Fruit fly (Drosophila melanogaster): ENCODE results near the gene CG14218.

CG14218 gene

DNA sequence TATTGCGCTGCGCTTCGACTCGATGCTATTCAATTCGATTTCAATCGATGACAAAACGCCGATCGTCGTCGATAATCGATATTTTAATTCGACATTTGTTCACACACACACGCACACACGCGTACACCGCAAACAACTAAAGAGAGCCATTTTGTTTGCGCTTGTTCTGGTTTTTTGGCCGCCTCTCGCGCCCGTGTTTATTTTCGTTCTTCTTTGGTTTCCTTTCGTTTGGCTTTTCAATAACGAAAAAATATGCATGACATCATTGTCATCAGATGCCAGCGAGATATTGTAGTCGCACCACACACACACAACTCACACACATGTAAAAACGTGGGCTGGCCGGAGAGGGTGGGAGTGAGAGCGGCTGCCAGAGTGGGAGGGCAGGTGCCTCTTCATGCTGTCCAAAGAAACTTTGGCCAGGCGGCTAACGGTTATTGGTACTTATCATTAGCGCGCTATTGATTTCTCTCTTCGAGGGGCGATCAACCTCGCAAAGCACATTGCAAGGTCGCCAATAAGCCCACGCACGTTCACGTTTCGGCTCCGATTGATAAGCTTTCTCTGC is 26.3 kb upstream of the CG14218 start (continued):
- no peak for TF ChIP-seq lov (optimal IDR thresholded peaks at IDR 0.05)
- TF ChIP-seq lov (GFP tag; IDR thresholded peaks at IDR 0.05) = no peak
- no peak for TF ChIP-seq CG3995 (GFP tag; optimal IDR thresholded peaks at IDR 0.05)
- TF ChIP-seq Lpt (GFP tag; optimal IDR thresholded peaks at IDR 0.05) = no peak
- TF ChIP-seq dpn (GFP tag; optimal IDR thresholded peaks at IDR 0.05) = no peak
- peak; percentile 16 for TF ChIP-seq pfk (GFP tag; optimal IDR thresholded peaks at IDR 0.05)
- TF ChIP-seq GATAe (GFP tag; conservative IDR thresholded peaks at IDR 0.05) = no peak
- no peak for TF ChIP-seq pum (GFP tag; optimal IDR thresholded peaks at IDR 0.05)
- TF ChIP-seq CG12155 (GFP tag; optimal IDR thresholded peaks at IDR 0.05) = no peak
- TF ChIP-seq CG42726 (GFP tag; IDR thresholded peaks at IDR 0.05; ENCODE audit: partially characterized antibody) = no peak
- no peak for TF ChIP-seq slou (GFP tag; optimal IDR thresholded peaks at IDR 0.05)
- no peak for TF ChIP-seq cad (GFP tag; optimal IDR thresholded peaks at IDR 0.05)
- peak; percentile 85 for TF ChIP-seq cg (GFP tag; optimal IDR thresholded peaks at IDR 0.05)
- TF ChIP-seq CG5245 (GFP tag; optimal IDR thresholded peaks at IDR 0.05) = no peak
- no peak for TF ChIP-seq CG10366 (GFP tag; IDR thresholded peaks at IDR 0.05)
- peak; percentile 53 for TF ChIP-seq HLH4C (GFP tag; IDR thresholded peaks at IDR 0.05; ENCODE audit: partially characterized antibody)
- no peak for TF ChIP-seq CG8478 (optimal IDR thresholded peaks at IDR 0.05)
- TF ChIP-seq CG7987 (GFP tag; optimal IDR thresholded peaks at IDR 0.05) = no peak
- no peak for TF ChIP-seq Dek (tag; optimal IDR thresholded peaks at IDR 0.05)
- peak; percentile 38 for TF ChIP-seq dm (GFP tag; optimal IDR thresholded peaks at IDR 0.05)
- TF ChIP-seq abd-A (tag; optimal IDR thresholded peaks at IDR 0.05) = no peak
- TF ChIP-seq CG4328 (GFP tag; optimal IDR thresholded peaks at IDR 0.05) = no peak
- peak; percentile 56; the same call in 1 of the 3 replicates for TF ChIP-seq CG14860 (GFP tag; IDR thresholded peaks at IDR 0.05; ENCODE audit: partially characterized antibody)
- TF ChIP-seq Bgb (GFP tag; IDR thresholded peaks at IDR 0.05; ENCODE audit: partially characterized antibody) = peak; percentile 48; the same call in 1 of the 2 replicates
- no peak for TF ChIP-seq CG10147 (GFP tag; optimal IDR thresholded peaks at IDR 0.05)
- no peak for TF ChIP-seq CG3838 (GFP tag; optimal IDR thresholded peaks at IDR 0.05)
- no peak for TF ChIP-seq hth (optimal IDR thresholded peaks at IDR 0.05)
- TF ChIP-seq dan (GFP tag; IDR thresholded peaks at IDR 0.05) = no peak
- TF ChIP-seq klu (GFP tag; IDR thresholded peaks at IDR 0.05) = no peak
- TF ChIP-seq aop (GFP tag; IDR thresholded peaks at IDR 0.05) = no peak
- TF ChIP-seq crol (GFP tag; IDR thresholded peaks at IDR 0.05) = peak; percentile 61
- no peak for TF ChIP-seq Ada2b (GFP tag; IDR thresholded peaks at IDR 0.05)
- TF ChIP-seq CG13296 (GFP tag; optimal IDR thresholded peaks at IDR 0.05) = peak; percentile 35
- no peak for TF ChIP-seq Lhr (GFP tag; optimal IDR thresholded peaks at IDR 0.05)
- no peak for TF ChIP-seq insv (GFP tag; optimal IDR thresholded peaks at IDR 0.05)
- no peak for TF ChIP-seq HLHmδ (GFP tag; optimal IDR thresholded peaks at IDR 0.05)
- TF ChIP-seq CG14441 (GFP tag; IDR thresholded peaks at IDR 0.05) = no peak

DNA sequence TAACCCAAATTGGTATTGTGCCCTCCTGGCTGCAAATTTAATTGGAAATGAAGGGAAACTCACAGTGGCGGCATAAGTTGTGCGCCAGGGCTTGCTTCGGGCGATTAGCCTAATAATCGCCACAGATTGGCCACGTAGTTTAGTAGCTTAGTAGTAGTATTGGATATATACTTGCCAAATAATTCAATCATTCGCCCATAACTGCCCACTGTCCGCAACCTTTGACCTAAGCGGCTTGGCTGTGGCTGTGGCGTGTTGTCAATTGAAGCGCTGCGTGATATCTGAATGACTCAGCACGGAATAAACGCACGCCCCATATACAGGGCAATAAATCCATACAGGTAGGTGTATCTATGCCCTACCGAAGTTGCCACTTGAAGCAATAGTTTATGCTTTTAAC is 25.2 kb upstream of the CG14218 start:
- no peak for TF ChIP-seq CG14667 (GFP tag; IDR thresholded peaks at IDR 0.05)
- peak; percentile 70 for TF ChIP-seq CG8388 (GFP tag; optimal IDR thresholded peaks at IDR 0.05)
- 0 out of 3 replicates have a peak, but pooled peaks have one; percentile 18 for TF ChIP-seq ci (GFP tag; IDR thresholded peaks at IDR 0.05)
- TF ChIP-seq Hr78 (GFP tag; optimal IDR thresholded peaks at IDR 0.05) = peak in 1 of 2 experiments; percentile 93
- TF ChIP-seq row (GFP tag; IDR thresholded peaks at IDR 0.05) = 0 out of 3 replicates have a peak, but pooled peaks have one; percentile 17
- TF ChIP-seq CG15514 (GFP tag; optimal IDR thresholded peaks at IDR 0.05) = peak; percentile 8
- TF ChIP-seq Med (GFP tag) = peak; percentile 42
- TF ChIP-seq CG4854 (GFP tag; optimal IDR thresholded peaks at IDR 0.05) = no peak

Measured in whole organism, embryonic.